Worm (Caenorhabditis elegans) whole organism, L1 larva: ENCODE measurements around the gene rpl-36.A.

Experiments used
- C04F5.9 ChIP-seq: sonication (generic microtip); optimal IDR thresholded peaks from 2 replicates; lab custom pipeline; 2016; ENCODE audit warnings: missing genetic modification characterization, missing compliant biosample characterization
- C16A3.4 ChIP-seq: fragments of 150-350 bp; optimal IDR thresholded peaks from 2 replicates; lab custom pipeline; 2014; ENCODE audit warnings: missing biosample characterization, missing genetic modification characterization
- F16B12.6 ChIP-seq: fragments of 150-350 bp; optimal IDR thresholded peaks from 2 replicates; lab custom pipeline; 2014; ENCODE audit warnings: missing biosample characterization, missing genetic modification characterization
- Y116A8C.19 ChIP-seq: sonication (generic microtip); optimal IDR thresholded peaks from 2 replicates; lab custom pipeline; 2016; ENCODE audit warnings: missing compliant biosample characterization, missing genetic modification characterization, borderline replicate concordance
- alr-1 ChIP-seq: fragments of 200-800 bp; sonication (Bioruptor generic); optimal IDR thresholded peaks from 2 replicates; lab custom pipeline; 2018; ENCODE audit warnings: borderline replicate concordance, mild to moderate bottlenecking, missing genetic modification characterization, missing compliant biosample characterization
- aly-2 ChIP-seq: fragments of 150-350 bp; optimal IDR thresholded peaks from 2 replicates; lab custom pipeline; 2014; ENCODE audit warnings: missing biosample characterization, missing genetic modification characterization
- blmp-1 ChIP-seq: fragments of 150-350 bp; optimal IDR thresholded peaks from 2 replicates; lab custom pipeline; 2014; ENCODE audit warnings: missing biosample characterization, missing genetic modification characterization
- ceh-8 ChIP-seq: fragments of 200-800 bp; sonication (Bioruptor generic); optimal IDR thresholded peaks from 2 replicates; lab custom pipeline; 2018; ENCODE audit warnings: mild to moderate bottlenecking, missing genetic modification characterization, moderate library complexity, missing compliant biosample characterization
- ceh-82 ChIP-seq, 3 experiments: fragments of 150-350 bp in 1 of 3; sonication (generic microtip) in 2 of 3; optimal IDR thresholded peaks; 2 replicates each; lab custom pipeline; 2014 to 2017; ENCODE audit warnings: missing biosample characterization in 3 of 3, missing genetic modification characterization in 3 of 3
- ceh-90 ChIP-seq: sonication (generic microtip); optimal IDR thresholded peaks from 2 replicates; lab custom pipeline; 2016; ENCODE audit warnings: missing genetic modification characterization, missing compliant biosample characterization
- dpl-1 ChIP-seq, 3 experiments: fragments of 150-350 bp in 2 of 3; sonication (generic microtip) in 1 of 3; optimal IDR thresholded peaks; 2 replicates each; lab custom pipeline; 2014 to 2017; ENCODE audit warnings: missing biosample characterization in 3 of 3, missing genetic modification characterization in 3 of 3, missing genetic modification reagents in 3 of 3
- efl-1 ChIP-seq, 4 experiments: fragments of 150-350 bp; optimal IDR thresholded peaks in 3 of 4; peaks in 1 of 4; 1 replicate in 1 of 4; 2 replicates in 3 of 4; lab custom pipeline; 2014; ENCODE audit warnings: missing biosample characterization in 2 of 4, missing genetic modification characterization in 2 of 4, missing genetic modification reagents in 2 of 4
- efl-3 ChIP-seq: fragments of 200-800 bp; sonication (Bioruptor generic); optimal IDR thresholded peaks from 2 replicates; lab custom pipeline; 2018; ENCODE audit warnings: mild to moderate bottlenecking, missing genetic modification characterization, missing compliant biosample characterization
- egl-13 ChIP-seq: sonication (generic microtip); optimal IDR thresholded peaks from 2 replicates; lab custom pipeline; 2016; ENCODE audit warnings: missing genotype, missing genetic modification reagents, missing genetic modification characterization, missing compliant biosample characterization
- elt-3 ChIP-seq, 6 experiments: fragments of 150-350 bp in 1 of 6; sonication (generic microtip); optimal IDR thresholded peaks; 2 replicates each; lab custom pipeline; 2017 to 2018; ENCODE audit warnings: missing biosample characterization in 6 of 6, missing genetic modification characterization in 6 of 6, inconsistent platforms in 1 of 6
- fkh-10 ChIP-seq: sonication (generic microtip); optimal IDR thresholded peaks from 2 replicates; lab custom pipeline; 2017; ENCODE audit warnings: missing biosample characterization, missing genetic modification reagents, missing genetic modification characterization
- fkh-8 ChIP-seq: sonication (generic microtip); optimal IDR thresholded peaks from 2 replicates; lab custom pipeline; 2016; ENCODE audit warnings: mild to moderate bottlenecking, missing genetic modification characterization, missing compliant biosample characterization
- fos-1 ChIP-seq: fragments of 150-350 bp; optimal IDR thresholded peaks from 2 replicates; lab custom pipeline; 2014; ENCODE audit warnings: missing biosample characterization, missing genetic modification characterization
- grh-1 ChIP-seq: fragments of 200-800 bp; sonication (Bioruptor generic); IDR thresholded peaks from 2 replicates; pipeline ENCODE4 v1.3.6; 2022; ENCODE audit warnings: missing genetic modification reagents, missing genetic modification characterization, missing compliant biosample characterization
- isw-1 ChIP-seq: fragments of 200-800 bp; sonication (Bioruptor generic); IDR thresholded peaks from 2 replicates; pipeline ENCODE4 v1.3.6; 2022; ENCODE audit warnings: missing genetic modification characterization, missing compliant biosample characterization
- lin-13 ChIP-seq: fragments of 150-350 bp; optimal IDR thresholded peaks from 2 replicates; lab custom pipeline; 2014; ENCODE audit warnings: missing biosample characterization, missing genetic modification reagents, missing genetic modification characterization
- lin-14 ChIP-seq: fragments of 200-800 bp; sonication (Bioruptor generic); optimal IDR thresholded peaks from 2 replicates; lab custom pipeline; 2018; ENCODE audit warnings: mild to moderate bottlenecking, missing genetic modification characterization, moderate library complexity, missing compliant biosample characterization
- lin-15B ChIP-seq: fragments of 150-350 bp; sonication (generic microtip); optimal IDR thresholded peaks from 3 replicates; lab custom pipeline; 2014; ENCODE audit warnings: missing biosample characterization, missing genetic modification characterization
- lin-35 ChIP-seq, 2 experiments: fragments of 150-350 bp; optimal IDR thresholded peaks; 2 replicates each; lab custom pipeline; 2014; ENCODE audit warnings: missing biosample characterization in 2 of 2, missing genetic modification characterization in 2 of 2, missing genetic modification reagents in 2 of 2
- lir-3 ChIP-seq: sonication (generic microtip); optimal IDR thresholded peaks from 2 replicates; lab custom pipeline; 2016; ENCODE audit warnings: mild to moderate bottlenecking, missing genetic modification characterization, moderate library complexity, missing compliant biosample characterization; ENCODE audit not compliant: poor library complexity
- lsy-2 ChIP-seq, 2 experiments: fragments of 150-350 bp; optimal IDR thresholded peaks; 2 replicates each; lab custom pipeline; 2014; ENCODE audit warnings: missing biosample characterization in 2 of 2, missing genetic modification characterization in 2 of 2
- mep-1 ChIP-seq: fragments of 150-350 bp; optimal IDR thresholded peaks from 2 replicates; lab custom pipeline; 2014; ENCODE audit warnings: missing biosample characterization, missing genetic modification characterization
- nhr-20 ChIP-seq: sonication (generic microtip); optimal IDR thresholded peaks from 2 replicates; lab custom pipeline; 2016; ENCODE audit warnings: mild to moderate bottlenecking, missing genetic modification characterization, missing compliant biosample characterization
- nhr-237 ChIP-seq: fragments of 150-350 bp; optimal IDR thresholded peaks from 2 replicates; lab custom pipeline; 2014; ENCODE audit warnings: missing biosample characterization, missing genetic modification characterization
- nhr-47 ChIP-seq: sonication (generic microtip); optimal IDR thresholded peaks from 2 replicates; lab custom pipeline; 2016; ENCODE audit warnings: mild to moderate bottlenecking, missing genetic modification characterization, moderate library complexity, missing compliant biosample characterization
- nhr-71 ChIP-seq: sonication (generic microtip); optimal IDR thresholded peaks from 2 replicates; lab custom pipeline; 2016; ENCODE audit warnings: mild to moderate bottlenecking, missing genetic modification characterization, moderate library complexity, missing compliant biosample characterization
- nhr-76 ChIP-seq: sonication (generic microtip); optimal IDR thresholded peaks from 2 replicates; lab custom pipeline; 2017; ENCODE audit warnings: missing biosample characterization, missing genetic modification characterization
- nhr-77 ChIP-seq: fragments of 150-350 bp; optimal IDR thresholded peaks from 2 replicates; lab custom pipeline; 2014; ENCODE audit warnings: missing biosample characterization, missing genetic modification characterization
- nhr-85 ChIP-seq: sonication (generic microtip); peaks from one replicate; lab custom pipeline; 2016; ENCODE audit warnings: missing genetic modification characterization, inconsistent platforms, missing compliant biosample characterization
- nhr-90 ChIP-seq: sonication (generic microtip); optimal IDR thresholded peaks from 2 replicates; lab custom pipeline; 2016; ENCODE audit warnings: mild to moderate bottlenecking, missing genetic modification characterization, missing compliant biosample characterization; ENCODE audit not compliant: poor library complexity
- pax-3 ChIP-seq: fragments of 200-800 bp; sonication (Bioruptor generic); optimal IDR thresholded peaks from 2 replicates; lab custom pipeline; 2018; ENCODE audit warnings: mild to moderate bottlenecking, missing genetic modification characterization, moderate library complexity, missing compliant biosample characterization
- rnt-1 ChIP-seq: sonication (generic microtip); optimal IDR thresholded peaks from 2 replicates; lab custom pipeline; 2016; ENCODE audit warnings: mild to moderate bottlenecking, missing genetic modification characterization, moderate library complexity, missing compliant biosample characterization
- skn-1 ChIP-seq: fragments of 150-350 bp; optimal IDR thresholded peaks from 2 replicates; lab custom pipeline; 2014; ENCODE audit warnings: missing biosample characterization, missing genetic modification characterization
- snpc-4 ChIP-seq: fragments of 150-350 bp; optimal IDR thresholded peaks from 2 replicates; lab custom pipeline; 2014; ENCODE audit warnings: missing biosample characterization, missing genetic modification characterization
- snu-23 ChIP-seq: sonication (generic microtip); optimal IDR thresholded peaks from 2 replicates; lab custom pipeline; 2016; ENCODE audit warnings: missing genetic modification characterization, missing compliant biosample characterization
- sox-4 ChIP-seq: sonication (generic microtip); optimal IDR thresholded peaks from 2 replicates; lab custom pipeline; 2016; ENCODE audit warnings: missing genetic modification characterization, missing compliant biosample characterization
- sptf-1 ChIP-seq: fragments of 150-350 bp; optimal IDR thresholded peaks from 2 replicates; lab custom pipeline; 2014; ENCODE audit warnings: missing biosample characterization, missing genetic modification characterization
- sup-37 ChIP-seq: fragments of 200-800 bp; sonication (Bioruptor generic); optimal IDR thresholded peaks from 2 replicates; lab custom pipeline; 2018; ENCODE audit warnings: mild to moderate bottlenecking, missing genetic modification characterization, missing compliant biosample characterization
- swsn-7 ChIP-seq: sonication (generic microtip); optimal IDR thresholded peaks from 2 replicates; lab custom pipeline; 2016; ENCODE audit warnings: missing genetic modification characterization, missing compliant biosample characterization
- tbx-2 ChIP-seq: sonication (generic microtip); optimal IDR thresholded peaks from 2 replicates; lab custom pipeline; 2016; ENCODE audit warnings: missing genetic modification characterization, missing compliant biosample characterization
- tlp-1 ChIP-seq: fragments of 150-350 bp; optimal IDR thresholded peaks from 2 replicates; lab custom pipeline; 2014; ENCODE audit warnings: missing biosample characterization, missing genetic modification characterization
- unc-130 ChIP-seq: fragments of 150-350 bp; optimal IDR thresholded peaks from 2 replicates; lab custom pipeline; 2017; ENCODE audit warnings: missing biosample characterization, missing genetic modification characterization, inconsistent platforms
- unc-62 ChIP-seq: fragments of 150-350 bp; optimal IDR thresholded peaks from 2 replicates; lab custom pipeline; 2014; ENCODE audit warnings: missing biosample characterization, missing genetic modification reagents, missing genetic modification characterization
- unc-86 ChIP-seq: sonication (generic microtip); optimal IDR thresholded peaks from 2 replicates; lab custom pipeline; 2016; ENCODE audit warnings: missing genetic modification characterization, missing compliant biosample characterization
- unc-98 ChIP-seq: fragments of 200-800 bp; sonication (Bioruptor generic); IDR thresholded peaks from 2 replicates; pipeline ENCODE4 v1.3.6; 2022; ENCODE audit warnings: missing genetic modification characterization, missing compliant biosample characterization
- xbp-1 ChIP-seq: sonication (generic microtip); optimal IDR thresholded peaks from 2 replicates; lab custom pipeline; 2016; ENCODE audit warnings: missing genetic modification characterization, missing compliant biosample characterization
- ztf-11 ChIP-seq, 2 experiments: sonication (generic microtip); optimal IDR thresholded peaks; 2 replicates each; lab custom pipeline; 2016 to 2017; ENCODE audit warnings: missing genetic modification characterization in 2 of 2, missing biosample characterization in 1 of 2, missing compliant biosample characterization in 1 of 2
- ztf-4 ChIP-seq: fragments of 150-350 bp; optimal IDR thresholded peaks from 2 replicates; lab custom pipeline; 2014; ENCODE audit warnings: missing biosample characterization, missing genetic modification characterization

rpl-36.A gene

DNA sequence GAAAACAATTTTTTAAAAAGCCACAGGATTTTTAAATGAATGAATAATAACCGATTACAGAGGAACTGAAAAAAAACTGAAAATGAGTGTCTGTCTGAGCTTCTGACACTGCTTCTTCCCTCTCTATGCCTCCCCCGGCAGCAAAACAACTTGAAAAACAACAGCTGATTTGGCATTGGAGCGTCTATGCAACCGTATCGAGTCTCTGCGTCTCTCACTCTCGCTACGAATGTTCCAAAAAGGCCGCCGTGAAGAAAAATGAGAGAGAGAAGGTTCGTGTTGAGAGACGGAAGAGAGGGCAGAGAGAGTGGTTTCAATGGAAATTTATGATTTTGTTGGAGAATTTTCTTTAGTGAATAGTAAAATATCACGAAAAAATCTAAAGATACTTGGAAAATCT lies 6.0 kb upstream of the rpl-36.A start:
- peak; percentile 23 for TF ChIP-seq pax-3
- TF ChIP-seq sptf-1 (tag; lab: Kevin White, UChicago), result no peak
- TF ChIP-seq mep-1 (tag; lab: Kevin White, UChicago), result peak; percentile 82
- no peak for TF ChIP-seq egl-13 (tag; lab: Kevin White, UChicago)
- TF ChIP-seq xbp-1 (tag; lab: Kevin White, UChicago), result peak; percentile 17
- no peak for TF ChIP-seq fos-1 (tag; lab: Kevin White, UChicago)
- no peak for TF ChIP-seq sup-37 (GFP tag; lab: Kevin White, UChicago)
- peak in 2 of 3 experiments; percentile 9 to 73 for TF ChIP-seq ceh-82 (tag; optimal IDR thresholded peaks at IDR 0.05; lab: Kevin White, UChicago)
- peak; percentile 78 for TF ChIP-seq blmp-1
- TF ChIP-seq alr-1 (tag; lab: Kevin White, UChicago), result no peak
- TF ChIP-seq lin-15B (tag; lab: Kevin White, UChicago), result peak; percentile 10
- TF ChIP-seq aly-2 (tag; lab: Kevin White, UChicago), result no peak
- TF ChIP-seq C16A3.4 (tag; lab: Kevin White, UChicago), result peak; percentile 72
- TF ChIP-seq Y116A8C.19 (tag; lab: Kevin White, UChicago), result no peak
- no peak for TF ChIP-seq lir-3
- TF ChIP-seq unc-62, result no peak
- peak; percentile 58 to 80 (median 73) for TF ChIP-seq dpl-1 (GFP tag; optimal IDR thresholded peaks at IDR 0.05; lab: Kevin White, UChicago)
- peak; percentile 32 for TF ChIP-seq nhr-90 (tag; lab: Kevin White, UChicago)
- TF ChIP-seq nhr-76 (tag; lab: Kevin White, UChicago), result no peak
- no peak for TF ChIP-seq grh-1 (GFP tag; lab: Robert Waterston, UW)
- TF ChIP-seq F16B12.6, result peak; percentile 37
- TF ChIP-seq isw-1, result peak; percentile 26
- TF ChIP-seq snu-23 (GFP tag; lab: Kevin White, UChicago), result peak; percentile 70
- no peak for TF ChIP-seq fkh-10 (GFP tag; lab: Kevin White, UChicago)
- peak; percentile 55 for TF ChIP-seq lin-13
- TF ChIP-seq unc-86 (tag; lab: Kevin White, UChicago), result peak; percentile 19
- no peak for TF ChIP-seq ceh-90 (tag; lab: Kevin White, UChicago)
- peak; percentile 71 for TF ChIP-seq nhr-71 (tag; lab: Kevin White, UChicago)
- TF ChIP-seq rnt-1 (tag; lab: Kevin White, UChicago), result peak; percentile 66
- no peak for TF ChIP-seq tlp-1
- TF ChIP-seq fkh-8, result peak; percentile 53
- no peak for TF ChIP-seq sox-4 (tag; lab: Kevin White, UChicago)
- peak; percentile 94 for TF ChIP-seq lin-14 (GFP tag; lab: Kevin White, UChicago)
- TF ChIP-seq lsy-2 (tag; optimal IDR thresholded peaks at IDR 0.05; lab: Kevin White, UChicago), result peak; percentile 67 to 88
- peak; percentile 68 for TF ChIP-seq nhr-20 (tag; lab: Kevin White, UChicago)
- TF ChIP-seq ceh-8, result no peak
- peak; percentile 38 for TF ChIP-seq swsn-7 (tag; lab: Kevin White, UChicago)
- TF ChIP-seq nhr-47 (tag; lab: Kevin White, UChicago), result peak; percentile 51
- TF ChIP-seq lin-35 (GFP tag; optimal IDR thresholded peaks at IDR 0.05; lab: Kevin White, UChicago), result peak; percentile 74 to 85
- peak; percentile 32 for TF ChIP-seq nhr-77 (tag; lab: Kevin White, UChicago)
- TF ChIP-seq ztf-4, result no peak
- peak; percentile 73 to 74 for TF ChIP-seq efl-1 (optimal IDR thresholded peaks at IDR 0.05; lab: Kevin White, UChicago)
- TF ChIP-seq efl-1 (GFP tag; optimal IDR thresholded peaks at IDR 0.05 in 1 of 2; lab: Kevin White, UChicago), result peak; percentile 71 to 94
- peak; percentile 22 for TF ChIP-seq tbx-2 (tag; lab: Kevin White, UChicago)
- TF ChIP-seq nhr-85 (tag; lab: Kevin White, UChicago), result peak; percentile 80
- no peak for TF ChIP-seq ztf-11 (tag; optimal IDR thresholded peaks at IDR 0.05; lab: Kevin White, UChicago)
- no peak for TF ChIP-seq efl-3
- peak; percentile 78 for TF ChIP-seq skn-1
- no peak for TF ChIP-seq C04F5.9
- TF ChIP-seq unc-130 (tag; lab: Kevin White, UChicago), result peak; percentile 75
- TF ChIP-seq unc-98, result no peak
- peak in 2 of 6 experiments; percentile 10 to 39 for TF ChIP-seq elt-3 (tag; optimal IDR thresholded peaks at IDR 0.05; lab: Kevin White, UChicago)
- no peak for TF ChIP-seq nhr-237 (tag; lab: Kevin White, UChicago)
- no peak for TF ChIP-seq snpc-4
